Fruit fly (Drosophila melanogaster): Measurements from ENCODE around the gene Rox8.

Gene Rox8

DNA sequence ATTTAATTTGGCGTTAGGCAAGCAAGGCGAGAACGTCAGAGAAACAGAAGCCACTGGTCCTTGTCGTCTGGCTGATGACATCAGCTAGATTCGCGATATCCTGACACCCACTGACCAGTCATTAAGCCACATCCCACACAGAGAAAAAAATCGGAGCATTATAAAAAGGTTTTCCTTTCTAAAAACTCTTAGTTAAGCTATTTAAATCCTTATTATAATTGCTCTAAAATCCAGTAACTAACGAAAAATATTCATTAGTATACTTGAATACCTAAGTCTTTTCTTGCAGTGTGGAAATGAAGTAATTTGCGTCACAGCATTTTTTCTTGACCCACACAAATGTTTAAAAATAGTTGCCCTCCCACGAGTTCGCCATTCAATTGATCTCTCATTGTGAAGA, 20.8 kb upstream of the Rox8 start:
- TF ChIP-seq pho (GFP tag; optimal IDR thresholded peaks at IDR 0.05) (peak; percentile 6), CG12391 (tag; optimal IDR thresholded peaks at IDR 0.05) (peak; percentile 13), pnt (GFP tag; optimal IDR thresholded peaks at IDR 0.05) (no peak), sna (GFP tag; IDR thresholded peaks at IDR 0.05; ENCODE audit: partially characterized antibody) (no peak), Ets65A (GFP tag) (no peak), Chrac-16 (GFP tag; optimal IDR thresholded peaks at IDR 0.05) (peak; percentile 16), al (GFP tag; IDR thresholded peaks at IDR 0.05) (no peak), Hand (GFP tag; optimal IDR thresholded peaks at IDR 0.05) (peak; percentile 9), Fer1 (GFP tag; optimal IDR thresholded peaks at IDR 0.05) (peak; percentile 26), stwl (tag; optimal IDR thresholded peaks at IDR 0.05) (no peak), CG9727 (GFP tag; optimal IDR thresholded peaks at IDR 0.05) (no peak), Med (GFP tag) (peak; percentile 64), tgo (GFP tag; IDR thresholded peaks at IDR 0.05) (peak; percentile 36; the same call in 1 of the 3 replicates), sens (GFP tag) (peak; percentile 74), Myb (GFP tag; optimal IDR thresholded peaks at IDR 0.05) (no peak), Atf6 (GFP tag; IDR thresholded peaks at IDR 0.05) (0 out of 2 replicates have a peak, but pooled peaks have one; percentile 25), chif (GFP tag; optimal IDR thresholded peaks at IDR 0.05) (peak in 1 of 2 experiments; percentile 14), Hsf (GFP tag; optimal IDR thresholded peaks at IDR 0.05) (peak; percentile 16), CG10209 (GFP tag; optimal IDR thresholded peaks at IDR 0.05) (peak; percentile 23), CHES-1-like (GFP tag; optimal IDR thresholded peaks at IDR 0.05) (no peak), CG8359 (GFP tag; optimal IDR thresholded peaks at IDR 0.05; ENCODE audit: borderline replicate concordance) (no peak), CG11695 (GFP tag; IDR thresholded peaks at IDR 0.05) (0 out of 3 replicates have a peak, but pooled peaks have one; percentile 18), CG6254 (GFP tag; optimal IDR thresholded peaks at IDR 0.05) (no peak), Six4 (GFP tag; optimal IDR thresholded peaks at IDR 0.05) (no peak), CG11456 (GFP tag; IDR thresholded peaks at IDR 0.05) (no peak), mam (GFP tag; optimal IDR thresholded peaks at IDR 0.05) (peak; percentile 31), oc (tag; optimal IDR thresholded peaks at IDR 0.05) (no peak), CG13624 (GFP tag; optimal IDR thresholded peaks at IDR 0.05) (peak; percentile 24), CG2712 (tag; optimal IDR thresholded peaks at IDR 0.05) (peak; percentile 11), Hmr (GFP tag; optimal IDR thresholded peaks at IDR 0.05) (peak; percentile 30), Xbp1 (GFP tag; optimal IDR thresholded peaks at IDR 0.05) (peak; percentile 23), CG8281 (tag; optimal IDR thresholded peaks at IDR 0.05) (no peak), Xrp1 (GFP tag; IDR thresholded peaks at IDR 0.05) (peak; percentile 31; the same call in 1 of the 2 replicates), row (GFP tag; IDR thresholded peaks at IDR 0.05) (peak; percentile 49; the same call in 2 of the 3 replicates), CG10274 (GFP tag; optimal IDR thresholded peaks at IDR 0.05) (no peak), CG14050 (GFP tag; IDR thresholded peaks at IDR 0.05) (peak; percentile 37; the same call in 1 of the 3 replicates), CG12659 (GFP tag; optimal IDR thresholded peaks at IDR 0.05) (peak; percentile 4), CG17385 (GFP tag; optimal IDR thresholded peaks at IDR 0.05) (peak; percentile 16), Ada2b (GFP tag; IDR thresholded peaks at IDR 0.05) (peak; percentile 50; the same call in 1 of the 2 replicates), dpn (GFP tag; optimal IDR thresholded peaks at IDR 0.05) (peak; percentile 9 to 14), CG13424 (tag; optimal IDR thresholded peaks at IDR 0.05) (peak; percentile 44), Jarid2 (GFP tag; optimal IDR thresholded peaks at IDR 0.05) (no peak), nau (GFP tag; optimal IDR thresholded peaks at IDR 0.05) (no peak), fd3F (GFP tag; optimal IDR thresholded peaks at IDR 0.05) (peak; percentile 12), CG18476 (GFP tag; optimal IDR thresholded peaks at IDR 0.05) (no peak), CG10267 (tag; optimal IDR thresholded peaks at IDR 0.05) (no peak), CG2120 (GFP tag; optimal IDR thresholded peaks at IDR 0.05) (peak; percentile 47), eve (GFP tag; optimal IDR thresholded peaks at IDR 0.05) (peak in 1 of 2 experiments; percentile 26), gem (tag; optimal IDR thresholded peaks at IDR 0.05) (peak; percentile 59), gce (GFP tag; IDR thresholded peaks at IDR 0.05) (no peak), wdn (GFP tag; IDR thresholded peaks at IDR 0.05) (0 out of 2 replicates have a peak, but pooled peaks have one; percentile 23)

Measured in whole organism, embryonic.